Fruit fly (Drosophila melanogaster): ENCODE data around the gene Prosbeta4.

The Prosbeta4 gene

DNA sequence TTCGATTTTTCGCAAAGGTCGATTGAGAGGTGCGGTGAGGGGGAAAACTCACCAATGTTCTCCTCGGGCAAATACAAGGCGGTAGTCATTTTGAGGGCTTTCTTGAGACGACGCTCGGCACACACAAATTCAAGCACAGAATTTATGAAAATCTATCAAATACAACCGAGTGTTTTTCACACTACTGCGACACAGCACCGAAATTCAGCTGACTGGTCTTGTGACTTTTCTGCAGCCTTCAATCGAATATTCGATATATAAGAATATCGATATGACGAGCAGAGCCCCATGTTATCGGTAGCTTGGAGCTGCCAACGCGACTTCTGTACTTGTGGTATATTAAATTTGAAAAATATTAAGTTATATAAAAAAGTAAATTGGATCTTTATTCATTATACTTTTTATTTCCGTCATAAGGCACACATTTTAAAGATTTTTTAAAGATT is 4.3 kb downstream of the Prosbeta4 start, which contains the start of gene VhaSFD (continued):
- TF ChIP-seq schlank (tag; optimal IDR thresholded peaks at IDR 0.05) (no peak), Tbp (GFP tag; optimal IDR thresholded peaks at IDR 0.05) (no peak), CG10366 (GFP tag; IDR thresholded peaks at IDR 0.05) (no peak), CG4424 (GFP tag; optimal IDR thresholded peaks at IDR 0.05) (no peak), CG2199 (GFP tag; IDR thresholded peaks at IDR 0.05) (no peak), HLH4C (GFP tag; IDR thresholded peaks at IDR 0.05; ENCODE audit: partially characterized antibody) (peak; percentile 68), Dip3 (GFP tag; optimal IDR thresholded peaks at IDR 0.05) (peak; percentile 6), CG18599 (GFP tag; optimal IDR thresholded peaks at IDR 0.05) (no peak), Dll (GFP tag; IDR thresholded peaks at IDR 0.05; ENCODE audit: partially characterized antibody) (peak; percentile 69), dmrt99B (tag; optimal IDR thresholded peaks at IDR 0.05) (no peak), luna (GFP tag; optimal IDR thresholded peaks at IDR 0.05) (no peak), cas (GFP tag; IDR thresholded peaks at IDR 0.05) (no peak), CG12744 (GFP tag; optimal IDR thresholded peaks at IDR 0.05) (no peak), CoRest (tag; optimal IDR thresholded peaks at IDR 0.05) (peak; percentile 48), unc-4 (GFP tag; IDR thresholded peaks at IDR 0.05; ENCODE audit: partially characterized antibody) (peak; percentile 75), CG1792 (GFP tag; optimal IDR thresholded peaks at IDR 0.05) (no peak), Ravus (GFP tag; IDR thresholded peaks at IDR 0.05) (no peak), nerfin-2 (GFP tag; IDR thresholded peaks at IDR 0.05; ENCODE audit: partially characterized antibody) (peak; percentile 76), fd64A (GFP tag; optimal IDR thresholded peaks at IDR 0.05) (no peak), CG1529 (GFP tag; optimal IDR thresholded peaks at IDR 0.05) (no peak), E2f1 (GFP tag; IDR thresholded peaks at IDR 0.05) (no peak), Awh (GFP tag; IDR thresholded peaks at IDR 0.05) (no peak), Hmx (GFP tag; optimal IDR thresholded peaks at IDR 0.05) (no peak), en (GFP tag; optimal IDR thresholded peaks at IDR 0.05) (no peak), CG4404 (GFP tag; IDR thresholded peaks at IDR 0.05) (no peak), wdn (GFP tag; IDR thresholded peaks at IDR 0.05) (no peak), otp (GFP tag; IDR thresholded peaks at IDR 0.05) (no peak), odd (GFP tag; optimal IDR thresholded peaks at IDR 0.05) (no peak), CG32767 (GFP tag; IDR thresholded peaks at IDR 0.05) (0 out of 2 replicates have a peak, but pooled peaks have one; percentile 14), Dfd (GFP tag; optimal IDR thresholded peaks at IDR 0.05) (no peak), sim (GFP tag; IDR thresholded peaks at IDR 0.05) (no peak), CG7963 (GFP tag; IDR thresholded peaks at IDR 0.05; ENCODE audit: partially characterized antibody) (peak; percentile 65), CG2129 (GFP tag; IDR thresholded peaks at IDR 0.05; ENCODE audit: partially characterized antibody) (no peak), shn (GFP tag; optimal IDR thresholded peaks at IDR 0.05) (no peak), CG7928 (GFP tag; optimal IDR thresholded peaks at IDR 0.05) (no peak), sens-2 (GFP tag; IDR thresholded peaks at IDR 0.05) (no peak), HmgD (GFP tag; optimal IDR thresholded peaks at IDR 0.05) (no peak), ab (GFP tag; optimal IDR thresholded peaks at IDR 0.05) (no peak), CG5180 (GFP tag; optimal IDR thresholded peaks at IDR 0.05) (no peak), vfl (GFP tag; optimal IDR thresholded peaks at IDR 0.05) (no peak), phol (tag; optimal IDR thresholded peaks at IDR 0.05) (peak; percentile 35), Oaz (GFP tag; IDR thresholded peaks at IDR 0.05) (no peak), CG13123 (GFP tag; optimal IDR thresholded peaks at IDR 0.05) (no peak), CG1603 (tag; optimal IDR thresholded peaks at IDR 0.05) (peak; percentile 48), ewg (GFP tag; optimal IDR thresholded peaks at IDR 0.05) (no peak), Rfx (GFP tag; IDR thresholded peaks at IDR 0.05) (peak; percentile 59; the same call in 1 of the 2 replicates), CG3163 (GFP tag; optimal IDR thresholded peaks at IDR 0.05) (no peak), Sry-δ (GFP tag; optimal IDR thresholded peaks at IDR 0.05) (peak; percentile 23), Atf-2 (GFP tag; optimal IDR thresholded peaks at IDR 0.05) (no peak), dysf (GFP tag; IDR thresholded peaks at IDR 0.05) (no peak; the same call in 2 of the 3 replicates), chm (GFP tag; IDR thresholded peaks at IDR 0.05) (peak; percentile 63; the same call in 1 of the 2 replicates), CG9609 (GFP tag; optimal IDR thresholded peaks at IDR 0.05) (no peak)

All from whole organism, embryonic.